Worm (Caenorhabditis elegans) whole organism, mixed stage, embryonic: ENCODE data around the gene srab-24.
A peak's percentile ranks its signal among the peaks of the same experiment; 100 is the strongest.

Experiments used
- M03D4.4 ChIP-seq: sonication (generic microtip); optimal IDR thresholded peaks from 2 replicates; lab custom pipeline; 2017; ENCODE audit warnings: mild to moderate bottlenecking, missing genetic modification characterization, missing compliant biosample characterization
- blmp-1 ChIP-seq: fragments of 150-350 bp; optimal IDR thresholded peaks from 2 replicates; lab custom pipeline; 2014; ENCODE audit warnings: missing biosample characterization, missing genetic modification characterization
- ceh-39 ChIP-seq: fragments of 150-350 bp; optimal IDR thresholded peaks from 2 replicates; lab custom pipeline; 2014; ENCODE audit warnings: missing biosample characterization, missing genetic modification characterization
- ceh-43 ChIP-seq: fragments of 200-800 bp; sonication (Bioruptor generic); optimal IDR thresholded peaks from 2 replicates; lab custom pipeline; 2018; ENCODE audit warnings: mild to moderate bottlenecking, missing genetic modification characterization, moderate library complexity, missing compliant biosample characterization
- ceh-83 ChIP-seq: fragments of 200-800 bp; sonication (Bioruptor generic); optimal IDR thresholded peaks from 2 replicates; lab custom pipeline; 2018; ENCODE audit warnings: mild to moderate bottlenecking, missing genetic modification characterization, missing compliant biosample characterization
- ces-1 ChIP-seq: fragments of 150-350 bp; optimal IDR thresholded peaks from 2 replicates; lab custom pipeline; 2014; ENCODE audit warnings: missing biosample characterization, missing genetic modification reagents, missing genetic modification characterization
- cnd-1 ChIP-seq: fragments of 200-800 bp; sonication (Bioruptor generic); optimal IDR thresholded peaks from 2 replicates; lab custom pipeline; 2018; ENCODE audit warnings: mild to moderate bottlenecking, missing genetic modification characterization, missing compliant biosample characterization
- drap-1 ChIP-seq: fragments of 200-800 bp; sonication (Bioruptor generic); optimal IDR thresholded peaks from 3 replicates; lab custom pipeline; 2018; ENCODE audit warnings: mild to moderate bottlenecking, missing genetic modification characterization, missing compliant biosample characterization
- elt-1 ChIP-seq: sonication (generic microtip); optimal IDR thresholded peaks from 2 replicates; lab custom pipeline; 2017; ENCODE audit warnings: missing genetic modification characterization, mild to moderate bottlenecking, missing compliant biosample characterization, antibody characterized with exemption, moderate library complexity, borderline replicate concordance; ENCODE audit not compliant: insufficient read depth
- elt-3 ChIP-seq: fragments of 150-350 bp; optimal IDR thresholded peaks from 2 replicates; lab custom pipeline; 2014; ENCODE audit warnings: missing biosample characterization, missing genetic modification characterization
- flh-1 ChIP-seq: fragments of 200-800 bp; sonication (Bioruptor generic); optimal IDR thresholded peaks from 2 replicates; lab custom pipeline; 2018; ENCODE audit warnings: mild to moderate bottlenecking, missing genetic modification characterization, moderate library complexity, missing compliant biosample characterization
- ham-2 ChIP-seq: fragments of 200-800 bp; sonication (Bioruptor generic); optimal IDR thresholded peaks from 2 replicates; lab custom pipeline; 2018; ENCODE audit warnings: mild to moderate bottlenecking, missing genetic modification characterization, missing compliant biosample characterization
- hlh-1 ChIP-seq: fragments of 150-350 bp; optimal IDR thresholded peaks from 2 replicates; lab custom pipeline; 2014; ENCODE audit warnings: missing biosample characterization, missing genetic modification reagents, missing genetic modification characterization
- lin-32 ChIP-seq: fragments of 200-800 bp; sonication (Bioruptor generic); optimal IDR thresholded peaks from 2 replicates; lab custom pipeline; 2018; ENCODE audit warnings: mild to moderate bottlenecking, missing genetic modification characterization, missing compliant biosample characterization
- lsy-2 ChIP-seq: fragments of 150-350 bp; optimal IDR thresholded peaks from 2 replicates; lab custom pipeline; 2014; ENCODE audit warnings: missing biosample characterization, missing genetic modification characterization
- mab-5 ChIP-seq: fragments of 150-350 bp; optimal IDR thresholded peaks from 2 replicates; lab custom pipeline; 2014; ENCODE audit warnings: missing biosample characterization, missing genetic modification characterization
- mep-1 ChIP-seq: fragments of 150-350 bp; optimal IDR thresholded peaks from 2 replicates; lab custom pipeline; 2017; ENCODE audit warnings: missing biosample characterization, missing genetic modification reagents, missing genetic modification characterization, inconsistent platforms
- nhr-12 ChIP-seq: fragments of 150-350 bp; optimal IDR thresholded peaks from 2 replicates; lab custom pipeline; 2014; ENCODE audit warnings: missing biosample characterization, missing genetic modification characterization
- nhr-2 ChIP-seq: fragments of 150-350 bp; optimal IDR thresholded peaks from 2 replicates; lab custom pipeline; 2014; ENCODE audit warnings: missing biosample characterization, missing genetic modification characterization
- nhr-237 ChIP-seq: fragments of 150-350 bp; optimal IDR thresholded peaks from 2 replicates; lab custom pipeline; 2014; ENCODE audit warnings: missing biosample characterization, missing genetic modification characterization
- nhr-28 ChIP-seq: fragments of 150-350 bp; optimal IDR thresholded peaks from 2 replicates; lab custom pipeline; 2014; ENCODE audit warnings: missing biosample characterization, missing genetic modification characterization
- nhr-76 ChIP-seq: sonication (generic microtip); optimal IDR thresholded peaks from 2 replicates; lab custom pipeline; 2017; ENCODE audit warnings: missing biosample characterization, missing genetic modification characterization
- sem-2 ChIP-seq: fragments of 200-800 bp; sonication (Bioruptor generic); optimal IDR thresholded peaks from 2 replicates; lab custom pipeline; 2018; ENCODE audit warnings: mild to moderate bottlenecking, missing genetic modification characterization, missing compliant biosample characterization
- snpc-4 ChIP-seq: fragments of 150-350 bp; optimal IDR thresholded peaks from 2 replicates; lab custom pipeline; 2014; ENCODE audit warnings: missing biosample characterization, missing genetic modification characterization
- sptf-1 ChIP-seq: sonication (generic microtip); optimal IDR thresholded peaks from 2 replicates; lab custom pipeline; 2017; ENCODE audit warnings: mild to moderate bottlenecking, missing genetic modification characterization, moderate library complexity, missing compliant biosample characterization
- tbx-8 ChIP-seq: fragments of 200-800 bp; sonication (Bioruptor generic); optimal IDR thresholded peaks from 2 replicates; lab custom pipeline; 2018; ENCODE audit warnings: mild to moderate bottlenecking, missing genetic modification characterization, moderate library complexity, missing compliant biosample characterization
- unc-120 ChIP-seq: sonication (generic microtip); optimal IDR thresholded peaks from 2 replicates; lab custom pipeline; 2017; ENCODE audit warnings: missing genetic modification characterization, missing compliant biosample characterization; ENCODE audit not compliant: poor library complexity, severe bottlenecking
- unc-39 ChIP-seq: fragments of 150-350 bp; optimal IDR thresholded peaks from 2 replicates; lab custom pipeline; 2014; ENCODE audit warnings: missing biosample characterization, missing genetic modification characterization
- zip-8 ChIP-seq: fragments of 150-350 bp; optimal IDR thresholded peaks from 2 replicates; lab custom pipeline; 2014; ENCODE audit warnings: missing biosample characterization, missing genetic modification characterization
- ztf-11 ChIP-seq: fragments of 150-350 bp; optimal IDR thresholded peaks from 2 replicates; lab custom pipeline; 2014; ENCODE audit warnings: missing biosample characterization, missing genetic modification characterization

srab-24 gene

DNA sequence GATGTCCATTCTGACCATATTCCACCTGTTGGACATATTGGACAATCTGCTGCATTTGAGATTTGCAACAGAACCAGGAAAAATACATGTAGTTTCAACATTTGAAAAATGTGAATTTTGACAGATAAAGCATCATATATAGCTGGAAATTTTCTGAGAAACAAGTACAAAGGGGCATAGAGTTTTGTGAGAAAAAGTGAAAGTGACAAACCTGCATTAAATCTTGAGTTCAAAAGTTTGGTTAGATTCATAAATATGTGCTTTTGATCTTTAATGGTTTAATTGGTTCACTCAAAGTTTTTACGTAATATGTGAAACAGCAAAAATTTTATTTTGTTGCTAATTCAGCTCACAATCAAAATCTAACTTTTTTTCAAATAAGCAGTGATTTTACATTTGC, 21.9 kb downstream of the srab-24 start, which contains the start of gene F02H6.7:
Gene F02H6.7, minus strand, starts transcription at position 101 of the 400 bp plus-strand sequence.
- no peak for TF ChIP-seq blmp-1 (tag; lab: Kevin White, UChicago)
- TF ChIP-seq ham-2 = no peak
- TF ChIP-seq nhr-2 (tag; lab: Kevin White, UChicago) = no peak
- no peak for TF ChIP-seq drap-1 (GFP tag; lab: Kevin White, UChicago)
- TF ChIP-seq ceh-43 (GFP tag; lab: Kevin White, UChicago) = no peak
- no peak for TF ChIP-seq flh-1 (GFP tag; lab: Kevin White, UChicago)
- TF ChIP-seq mab-5 (tag; lab: Kevin White, UChicago) = no peak
- no peak for TF ChIP-seq ceh-39 (tag; lab: Kevin White, UChicago)
- no peak for TF ChIP-seq sem-2 (GFP tag; lab: Kevin White, UChicago)
- TF ChIP-seq mep-1 (tag; lab: Kevin White, UChicago) = no peak

DNA sequence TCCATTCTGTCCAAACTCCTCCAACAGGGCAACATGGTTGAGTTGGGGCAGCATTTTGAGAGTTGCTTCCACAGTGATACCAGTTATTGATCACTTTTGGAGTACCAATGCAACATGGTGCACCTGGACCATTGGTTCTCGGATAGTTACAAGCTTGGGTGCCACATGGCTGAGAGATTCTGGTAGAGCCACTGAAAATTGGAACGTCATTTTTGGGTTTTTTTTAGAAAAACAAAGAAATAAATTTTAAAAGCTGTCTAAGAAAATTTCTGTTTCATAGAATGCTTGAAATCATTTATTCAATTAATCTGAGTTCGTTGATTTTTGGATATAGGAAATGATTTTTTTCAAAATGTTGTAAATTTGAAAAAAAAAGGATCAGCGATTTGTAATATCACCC, 22.9 kb downstream of the srab-24 start:
- TF ChIP-seq blmp-1 (tag; lab: Kevin White, UChicago) (no peak), cnd-1 (no peak), drap-1 (GFP tag; lab: Kevin White, UChicago) (no peak), nhr-28 (tag; lab: Kevin White, UChicago) (no peak), elt-3 (no peak), unc-120 (tag; lab: Kevin White, UChicago) (no peak), nhr-12 (tag; lab: Kevin White, UChicago) (no peak), mab-5 (tag; lab: Kevin White, UChicago) (no peak), sem-2 (GFP tag; lab: Kevin White, UChicago) (no peak), unc-39 (tag; lab: Kevin White, UChicago) (no peak), snpc-4 (tag; lab: Kevin White, UChicago) (no peak), tbx-8 (GFP tag; lab: Kevin White, UChicago) (no peak), lin-32 (GFP tag; lab: Kevin White, UChicago) (no peak), M03D4.4 (tag; lab: Kevin White, UChicago) (no peak), ces-1 (GFP tag; lab: Kevin White, UChicago) (no peak), nhr-237 (tag; lab: Kevin White, UChicago) (no peak), sptf-1 (tag; lab: Kevin White, UChicago) (no peak)

ce11 chrIV:14224912-14225311, 25.1 kb downstream of the srab-24 start:
- TF ChIP-seq unc-120 (tag; lab: Kevin White, UChicago) = no peak
- TF ChIP-seq ham-2 = no peak
- peak; percentile 62 for TF ChIP-seq ceh-83 (GFP tag; lab: Kevin White, UChicago)
- no peak for TF ChIP-seq lsy-2
- peak; percentile 11 for TF ChIP-seq lin-32 (GFP tag; lab: Kevin White, UChicago)
- TF ChIP-seq nhr-237 (tag; lab: Kevin White, UChicago) = no peak

DNA sequence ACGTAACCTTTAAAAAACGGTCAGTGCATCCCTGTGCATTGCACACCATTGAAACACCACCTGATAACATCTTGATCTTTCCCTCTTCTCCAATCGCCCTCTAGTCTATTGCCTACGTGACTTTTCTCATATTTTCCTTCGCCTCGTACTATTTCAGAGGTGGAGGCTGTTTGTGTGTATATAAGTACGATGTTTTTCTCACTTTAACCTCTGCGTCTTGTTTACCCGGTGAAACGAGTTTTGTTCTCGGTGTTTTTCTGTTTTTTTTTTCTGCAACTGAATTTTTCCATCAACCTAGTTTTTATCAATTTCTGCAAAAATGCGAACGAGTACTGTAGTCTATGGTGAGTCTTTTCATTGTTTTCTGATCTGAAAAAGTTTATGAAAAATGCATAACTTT, 30.3 kb downstream of the srab-24 start, which contains the start of gene sqrd-1:
Gene sqrd-1, plus strand, starts transcription at position 158 of the 400 bp plus-strand sequence.
- TF ChIP-seq elt-1 (tag; lab: Kevin White, UChicago) (peak; percentile 52), hlh-1 (peak; percentile 71), nhr-2 (tag; lab: Kevin White, UChicago) (peak; percentile 3), nhr-76 (tag; lab: Kevin White, UChicago) (no peak)

DNA sequence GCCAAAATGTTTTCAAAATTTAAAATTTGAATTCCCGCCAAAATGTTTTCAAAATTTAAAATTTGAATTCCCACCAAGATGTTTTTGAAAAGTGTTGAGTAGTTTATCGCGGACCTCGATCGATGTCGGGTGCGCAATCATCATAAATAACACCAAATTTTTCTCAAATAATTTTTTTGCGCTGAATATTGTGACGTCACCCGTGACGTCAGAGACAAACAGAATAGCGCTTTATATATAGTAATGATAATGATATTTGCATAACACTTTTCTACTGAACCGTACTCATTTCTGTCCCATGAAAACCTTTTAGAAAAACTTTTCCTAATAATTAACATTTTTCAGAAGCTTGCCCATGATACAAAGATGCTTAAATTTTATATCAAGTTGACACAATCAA, 31.5 kb downstream of the srab-24 start:
- peak; percentile 65 for TF ChIP-seq zip-8 (tag; lab: Kevin White, UChicago)

DNA sequence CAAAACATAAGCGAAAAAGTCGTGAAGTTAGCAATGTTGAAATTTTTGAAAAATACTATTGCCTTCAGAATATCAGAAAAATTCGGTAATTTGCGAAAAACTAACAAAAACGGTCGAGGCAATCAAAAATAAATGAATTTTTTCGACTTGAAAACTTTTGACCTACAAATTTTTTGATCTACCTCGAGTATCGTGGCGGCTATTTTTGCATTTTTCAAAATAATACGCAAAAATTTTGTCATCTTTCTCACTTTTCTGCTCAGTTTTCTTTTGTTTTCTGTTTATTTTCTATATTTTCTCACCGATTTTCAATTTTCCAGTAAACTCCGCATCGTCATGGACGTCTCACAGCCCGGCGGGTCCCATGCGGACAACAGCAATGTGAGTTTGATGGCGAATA, 34.2 kb downstream of the srab-24 start:
- TF ChIP-seq ztf-11 (tag; lab: Kevin White, UChicago) = no peak
- TF ChIP-seq ham-2 = no peak
- no peak for TF ChIP-seq ceh-43 (GFP tag; lab: Kevin White, UChicago)
- TF ChIP-seq M03D4.4 (tag; lab: Kevin White, UChicago) = no peak
- no peak for TF ChIP-seq lin-32 (GFP tag; lab: Kevin White, UChicago)
- TF ChIP-seq, all 35 proteins: peak for 0
